Fruit fly (Drosophila melanogaster): ENCODE data around the gene SNF4Agamma.

The SNF4Agamma gene

dm6 chr3R:21192267-21192666, 51.7 kb downstream of the SNF4Agamma start:
- TF ChIP-seq dl (GFP tag; optimal IDR thresholded peaks at IDR 0.05; ENCODE audit: insufficient read depth in 1 of 2, partially characterized antibody in 2 of 2), result no peak
- no peak for TF ChIP-seq CG9705 (GFP tag; optimal IDR thresholded peaks at IDR 0.05)
- no peak for TF ChIP-seq dmrt93B (GFP tag; optimal IDR thresholded peaks at IDR 0.05)
- TF ChIP-seq CG32264 (GFP tag; optimal IDR thresholded peaks at IDR 0.05), result no peak
- TF ChIP-seq Hnf4 (GFP tag; optimal IDR thresholded peaks at IDR 0.05), result no peak
- TF ChIP-seq sv (GFP tag; optimal IDR thresholded peaks at IDR 0.05), result no peak
- TF ChIP-seq fru (GFP tag; optimal IDR thresholded peaks at IDR 0.05), result no peak
- no peak for TF ChIP-seq Hr83 (GFP tag; optimal IDR thresholded peaks at IDR 0.05; ENCODE audit: poor library complexity, severe bottlenecking)
- no peak for TF ChIP-seq Mio (GFP tag; optimal IDR thresholded peaks at IDR 0.05)
- TF ChIP-seq dsf (GFP tag; optimal IDR thresholded peaks at IDR 0.05; ENCODE audit: borderline replicate concordance), result no peak
- TF ChIP-seq foxo (GFP tag; optimal IDR thresholded peaks at IDR 0.05), result no peak
- TF ChIP-seq Rel (GFP tag; optimal IDR thresholded peaks at IDR 0.05), result no peak
- TF ChIP-seq Rel (tag; optimal IDR thresholded peaks at IDR 0.05), result no peak
- TF ChIP-seq rgr (GFP tag; optimal IDR thresholded peaks at IDR 0.05), result no peak
- TF ChIP-seq Vsx2 (GFP tag; optimal IDR thresholded peaks at IDR 0.05; ENCODE audit: partially characterized antibody), result no peak
- TF ChIP-seq tai (GFP tag; optimal IDR thresholded peaks at IDR 0.05), result no peak
- no peak for TF ChIP-seq Myc (optimal IDR thresholded peaks at IDR 0.05)
- TF ChIP-seq Abd-B (GFP tag; optimal IDR thresholded peaks at IDR 0.05), result no peak
- no peak for TF ChIP-seq pan (optimal IDR thresholded peaks at IDR 0.05)
- TF ChIP-seq psq (GFP tag; optimal IDR thresholded peaks at IDR 0.05), result no peak

dm6 chr3R:21193742-21194141, 53.2 kb downstream of the SNF4Agamma start:
- no peak for TF ChIP-seq CG9705 (GFP tag; optimal IDR thresholded peaks at IDR 0.05)
- TF ChIP-seq GATAd (GFP tag; optimal IDR thresholded peaks at IDR 0.05), result no peak
- TF ChIP-seq dl (GFP tag; optimal IDR thresholded peaks at IDR 0.05; ENCODE audit: insufficient read depth in 1 of 2, partially characterized antibody in 2 of 2), result no peak
- TF ChIP-seq CG32264 (GFP tag; optimal IDR thresholded peaks at IDR 0.05), result no peak
- TF ChIP-seq Hr83 (GFP tag; optimal IDR thresholded peaks at IDR 0.05; ENCODE audit: poor library complexity, severe bottlenecking), result no peak
- TF ChIP-seq fru (GFP tag; optimal IDR thresholded peaks at IDR 0.05), result no peak
- TF ChIP-seq Hnf4 (GFP tag; optimal IDR thresholded peaks at IDR 0.05), result no peak
- TF ChIP-seq h (GFP tag; optimal IDR thresholded peaks at IDR 0.05), result no peak
- no peak for TF ChIP-seq CrebA (GFP tag; optimal IDR thresholded peaks at IDR 0.05; ENCODE audit: borderline replicate concordance)
- no peak for TF ChIP-seq jim (GFP tag; optimal IDR thresholded peaks at IDR 0.05)
- no peak for TF ChIP-seq lola (GFP tag; optimal IDR thresholded peaks at IDR 0.05)
- TF ChIP-seq pan (optimal IDR thresholded peaks at IDR 0.05), result no peak
- no peak for TF ChIP-seq woc (GFP tag; optimal IDR thresholded peaks at IDR 0.05)
- no peak for TF ChIP-seq br (GFP tag; optimal IDR thresholded peaks at IDR 0.05)
- TF ChIP-seq ey (GFP tag; optimal IDR thresholded peaks at IDR 0.05), result no peak

- TF ChIP-seq foxo (GFP tag; optimal IDR thresholded peaks at IDR 0.05) (peak in 1 of 2 experiments; percentile 32), rgr (GFP tag; optimal IDR thresholded peaks at IDR 0.05) (peak; percentile 3), br (GFP tag; optimal IDR thresholded peaks at IDR 0.05) (peak; percentile 10), Hr83 (GFP tag; optimal IDR thresholded peaks at IDR 0.05; ENCODE audit: poor library complexity, severe bottlenecking) (no peak), woc (GFP tag; optimal IDR thresholded peaks at IDR 0.05) (no peak), h (GFP tag; optimal IDR thresholded peaks at IDR 0.05) (peak; percentile 18), ey (GFP tag; optimal IDR thresholded peaks at IDR 0.05) (peak; percentile 18), dl (GFP tag; optimal IDR thresholded peaks at IDR 0.05; ENCODE audit: insufficient read depth in 1 of 2, partially characterized antibody in 2 of 2) (no peak)
Observed at dm6 chr3R:21195210-21195967, 54.9 kb downstream of the SNF4Agamma start.

dm6 chr3R:21197566-21197965, 57.0 kb downstream of the SNF4Agamma start:
- TF ChIP-seq CrebA (GFP tag; optimal IDR thresholded peaks at IDR 0.05; ENCODE audit: borderline replicate concordance) (no peak), Mio (GFP tag; optimal IDR thresholded peaks at IDR 0.05) (no peak), Vsx2 (GFP tag; optimal IDR thresholded peaks at IDR 0.05; ENCODE audit: partially characterized antibody) (no peak), Myc (optimal IDR thresholded peaks at IDR 0.05) (no peak), ey (GFP tag; optimal IDR thresholded peaks at IDR 0.05) (no peak), sv (GFP tag; optimal IDR thresholded peaks at IDR 0.05) (no peak), h (GFP tag; optimal IDR thresholded peaks at IDR 0.05) (no peak), Rel (GFP tag; optimal IDR thresholded peaks at IDR 0.05) (no peak), Rel (tag; optimal IDR thresholded peaks at IDR 0.05) (no peak), brk (GFP tag; optimal IDR thresholded peaks at IDR 0.05) (no peak)

- TF ChIP-seq sv (GFP tag; optimal IDR thresholded peaks at IDR 0.05) (no peak), h (GFP tag; optimal IDR thresholded peaks at IDR 0.05) (peak; percentile 2), CG32264 (GFP tag; optimal IDR thresholded peaks at IDR 0.05) (no peak), CrebA (GFP tag; optimal IDR thresholded peaks at IDR 0.05; ENCODE audit: borderline replicate concordance) (peak; percentile 2)
Observed at dm6 chr3R:21198073-21198472, 57.5 kb downstream of the SNF4Agamma start.
